Fruit fly (Drosophila melanogaster) whole organism, embryonic: ENCODE data around the gene DCTN1-p150.

Experiments
- Asciz ChIP-seq: fragments of 200-800 bp; sonication (Bioruptor generic); optimal IDR thresholded peaks from 2 replicates; lab custom pipeline; 2017; ENCODE audit warnings: missing biosample characterization, mild to moderate bottlenecking, missing genetic modification characterization, missing genetic modification reagents
- Atf6 ChIP-seq: fragments of 200-800 bp; sonication (Bioruptor generic); IDR thresholded peaks from 2 replicates; pipeline ENCODE4 v1.3.6; 2022; ENCODE audit warnings: missing biosample characterization, missing genetic modification characterization
- CG10209 ChIP-seq: fragments of 200-800 bp; sonication (Bioruptor generic); optimal IDR thresholded peaks from 3 replicates; lab custom pipeline; 2017; ENCODE audit warnings: missing biosample characterization, mild to moderate bottlenecking, missing genetic modification characterization, missing genetic modification reagents
- CG12071 ChIP-seq: fragments of 200-800 bp; sonication (Bioruptor generic); optimal IDR thresholded peaks from 3 replicates; lab custom pipeline; 2018; ENCODE audit warnings: missing biosample characterization, mild to moderate bottlenecking, missing genetic modification characterization
- CG13424 ChIP-seq: fragments of 200-800 bp; sonication (Bioruptor generic); optimal IDR thresholded peaks from 2 replicates; lab custom pipeline; 2019; ENCODE audit warnings: missing biosample characterization, mild to moderate bottlenecking, missing genetic modification characterization, moderate library complexity
- CG15011 ChIP-seq: fragments of 200-800 bp; sonication (Bioruptor generic); optimal IDR thresholded peaks from 3 replicates; lab custom pipeline; 2018; ENCODE audit warnings: missing biosample characterization, mild to moderate bottlenecking, missing genetic modification characterization
- CG1602 ChIP-seq: fragments of 200-800 bp; sonication (Bioruptor generic); optimal IDR thresholded peaks from 3 replicates; lab custom pipeline; 2016; ENCODE audit warnings: missing biosample characterization, missing genetic modification characterization
- CG17361 ChIP-seq: fragments of 200-800 bp; sonication (Bioruptor generic); IDR thresholded peaks from 3 replicates; pipeline ENCODE4 v1.3.6; 2022; ENCODE audit warnings: missing biosample characterization, missing genetic modification characterization
- CG17568 ChIP-seq: fragments of 200-800 bp; sonication (Bioruptor generic); optimal IDR thresholded peaks from 2 replicates; lab custom pipeline; 2018; ENCODE audit warnings: missing biosample characterization, mild to moderate bottlenecking, missing genetic modification characterization, moderate library complexity
- CG17802 ChIP-seq: fragments of 200-800 bp; sonication (Bioruptor generic); optimal IDR thresholded peaks from 2 replicates; lab custom pipeline; 2018; ENCODE audit warnings: missing biosample characterization, mild to moderate bottlenecking, missing genetic modification characterization, moderate library complexity
- CG3163 ChIP-seq: fragments of 200-800 bp; sonication (Bioruptor generic); optimal IDR thresholded peaks from 3 replicates; lab custom pipeline; 2016; ENCODE audit warnings: missing biosample characterization, missing genetic modification characterization
- CG32767 ChIP-seq: fragments of 200-800 bp; sonication (Bioruptor generic); IDR thresholded peaks from 2 replicates; pipeline ENCODE4 v1.3.6; 2022; ENCODE audit warnings: missing biosample characterization, missing genetic modification characterization
- CG4360 ChIP-seq: fragments of 200-800 bp; sonication (Bioruptor generic); IDR thresholded peaks from 2 replicates; pipeline ENCODE4 v1.3.6; 2022; ENCODE audit warnings: missing biosample characterization, missing genetic modification characterization
- CG43689 ChIP-seq: fragments of 200-800 bp; sonication (Bioruptor generic); IDR thresholded peaks from 2 replicates; pipeline ENCODE4 v1.3.6; 2022; ENCODE audit warnings: missing biosample characterization, missing genetic modification characterization
- CG4617 ChIP-seq: fragments of 200-800 bp; sonication (Bioruptor generic); optimal IDR thresholded peaks from 3 replicates; lab custom pipeline; 2016; ENCODE audit warnings: missing biosample characterization, missing genetic modification characterization, borderline replicate concordance
- CG4730 ChIP-seq: fragments of 200-800 bp; sonication (Bioruptor generic); IDR thresholded peaks from 2 replicates; pipeline ENCODE4 v1.3.6; 2022; ENCODE audit warnings: missing biosample characterization, missing genetic modification characterization
- CG6654 ChIP-seq: fragments of 200-800 bp; sonication (Bioruptor generic); optimal IDR thresholded peaks from 2 replicates; lab custom pipeline; 2017; ENCODE audit warnings: missing biosample characterization, mild to moderate bottlenecking, missing genetic modification characterization
- CG8290 ChIP-seq, 3 experiments: fragments of 200-800 bp; sonication (Bioruptor generic); optimal IDR thresholded peaks; 2 replicates each; lab custom pipeline; 2016 to 2019; ENCODE audit warnings: missing biosample characterization in 3 of 3, missing genetic modification characterization in 3 of 3, mild to moderate bottlenecking in 2 of 3, moderate library complexity in 1 of 3
- CG8478 ChIP-seq: fragments of >200 bp; optimal IDR thresholded peaks from 2 replicates; lab custom pipeline; 2018
- CG9215 ChIP-seq: fragments of 200-800 bp; sonication (Bioruptor generic); IDR thresholded peaks from 2 replicates; pipeline ENCODE4 v1.3.6; 2022; ENCODE audit warnings: missing biosample characterization, missing genetic modification characterization
- CG9727 ChIP-seq: fragments of 200-800 bp; sonication (Bioruptor generic); optimal IDR thresholded peaks from 3 replicates; lab custom pipeline; 2017; ENCODE audit warnings: missing biosample characterization, mild to moderate bottlenecking, missing genetic modification characterization
- D19A ChIP-seq: fragments of 200-800 bp; optimal IDR thresholded peaks from 3 replicates; lab custom pipeline; 2019; ENCODE audit warnings: missing biosample characterization, mild to moderate bottlenecking, missing genetic modification characterization, moderate library complexity
- Dp ChIP-seq: fragments of 200-800 bp; sonication (Bioruptor generic); optimal IDR thresholded peaks from 2 replicates; lab custom pipeline; 2018; ENCODE audit warnings: missing biosample characterization, mild to moderate bottlenecking, missing genetic modification characterization, moderate library complexity
- Hand ChIP-seq: fragments of 200-800 bp; sonication (Bioruptor generic); optimal IDR thresholded peaks from 2 replicates; lab custom pipeline; 2017; ENCODE audit warnings: mild to moderate bottlenecking, missing biosample characterization, missing genetic modification reagents, missing genetic modification characterization
- Hey ChIP-seq: fragments of 200-800 bp; sonication (Bioruptor generic); optimal IDR thresholded peaks from 3 replicates; lab custom pipeline; 2018; ENCODE audit warnings: missing biosample characterization, mild to moderate bottlenecking, missing genetic modification characterization
- HmgD ChIP-seq: fragments of 200-800 bp; sonication (Bioruptor generic); optimal IDR thresholded peaks from 3 replicates; lab custom pipeline; 2016; ENCODE audit warnings: missing biosample characterization, missing genetic modification characterization
- MESR4 ChIP-seq: fragments of 200-800 bp; sonication (Bioruptor generic); optimal IDR thresholded peaks from 2 replicates; lab custom pipeline; 2018; ENCODE audit warnings: missing biosample characterization, mild to moderate bottlenecking, missing genetic modification characterization, moderate library complexity
- Max ChIP-seq: fragments of 200-800 bp; sonication (Bioruptor generic); optimal IDR thresholded peaks from 2 replicates; lab custom pipeline; 2016; ENCODE audit warnings: missing biosample characterization, mild to moderate bottlenecking, missing genetic modification characterization
- NFAT ChIP-seq: fragments of 200-800 bp; sonication (Bioruptor generic); IDR thresholded peaks from 2 replicates; pipeline ENCODE4 v1.3.6; 2022; ENCODE audit warnings: missing biosample characterization, missing genetic modification characterization
- Nf-YA ChIP-seq: fragments of 200-800 bp; sonication (Bioruptor generic); IDR thresholded peaks from 2 replicates; pipeline ENCODE4 v1.3.6; 2022; ENCODE audit warnings: missing biosample characterization, missing genetic modification characterization
- Sox100B ChIP-seq: fragments of 200-800 bp; sonication (Bioruptor generic); optimal IDR thresholded peaks from 3 replicates; lab custom pipeline; 2018; ENCODE audit warnings: missing biosample characterization, mild to moderate bottlenecking, missing genetic modification characterization
- Xbp1 ChIP-seq: fragments of 200-800 bp; sonication (Bioruptor generic); optimal IDR thresholded peaks from 3 replicates; lab custom pipeline; 2016; ENCODE audit warnings: missing biosample characterization, mild to moderate bottlenecking, missing genetic modification characterization
- ase ChIP-seq: fragments of 200-800 bp; sonication (Bioruptor generic); IDR thresholded peaks from 3 replicates; pipeline ENCODE4 v1.3.6; 2022; ENCODE audit warnings: missing biosample characterization, missing genetic modification characterization
- bbx ChIP-seq: fragments of 200-800 bp; sonication (Bioruptor generic); IDR thresholded peaks from 2 replicates; pipeline ENCODE4 v1.3.6; 2022; ENCODE audit warnings: missing biosample characterization, missing genetic modification characterization; ENCODE audit not compliant: partially characterized antibody
- cas ChIP-seq: fragments of 200-800 bp; sonication (Bioruptor generic); IDR thresholded peaks from 2 replicates; pipeline ENCODE4 v1.3.6; 2022; ENCODE audit warnings: missing biosample characterization, missing genetic modification characterization
- exex ChIP-seq: fragments of 200-800 bp; sonication (Bioruptor generic); optimal IDR thresholded peaks from 4 replicates; lab custom pipeline; 2018; ENCODE audit warnings: missing biosample characterization, mild to moderate bottlenecking, missing genetic modification characterization, moderate library complexity
- gsb ChIP-seq: fragments of 200-800 bp; sonication (Bioruptor generic); IDR thresholded peaks from 2 replicates; pipeline ENCODE4 v1.3.6; 2022; ENCODE audit warnings: missing biosample characterization, missing genetic modification characterization
- nerfin-2 ChIP-seq: fragments of 200-800 bp; sonication (Bioruptor generic); IDR thresholded peaks from 2 replicates; pipeline ENCODE4 v1.3.6; 2022; ENCODE audit warnings: missing biosample characterization, missing genetic modification characterization; ENCODE audit not compliant: partially characterized antibody
- p53 ChIP-seq: fragments of 200-800 bp; sonication (Bioruptor generic); optimal IDR thresholded peaks from 2 replicates; lab custom pipeline; 2016; ENCODE audit warnings: missing biosample characterization, missing genetic modification characterization
- pan ChIP-seq, 4 experiments: fragments of >200 bp in 3 of 4; fragments of 200-800 bp in 1 of 4; sonication (Bioruptor generic) in 1 of 4; optimal IDR thresholded peaks in 3 of 4; IDR thresholded peaks in 1 of 4; 2 replicates each; pipeline versions ENCODE4 v1.3.6 to Lab custom; 2017 to 2022; ENCODE audit warnings: missing biosample characterization in 2 of 4, missing genetic modification characterization in 2 of 4, mixed read lengths in 1 of 4
- pzg ChIP-seq: fragments of 200-800 bp; sonication (Bioruptor generic); optimal IDR thresholded peaks from 3 replicates; lab custom pipeline; 2018; ENCODE audit warnings: missing biosample characterization, mild to moderate bottlenecking, missing genetic modification characterization, moderate library complexity
- sens ChIP-seq: fragments of 200-800 bp; sonication (Bioruptor generic); peaks from one replicate; lab custom pipeline; 2016; ENCODE audit warnings: missing biosample characterization, missing genetic modification characterization
- sob ChIP-seq: fragments of 200-800 bp; sonication (Bioruptor generic); IDR thresholded peaks from 2 replicates; pipeline ENCODE4 v1.3.6; 2022; ENCODE audit warnings: missing biosample characterization, missing genetic modification characterization
- ttk ChIP-seq: fragments of 200-800 bp; sonication (Bioruptor generic); IDR thresholded peaks from 2 replicates; pipeline ENCODE4 v2.1.2; 2022; ENCODE audit warnings: missing biosample characterization, missing genetic modification characterization
- unpg ChIP-seq: fragments of 200-800 bp; sonication (Bioruptor generic); optimal IDR thresholded peaks from 3 replicates; lab custom pipeline; 2018; ENCODE audit warnings: missing biosample characterization, mild to moderate bottlenecking, missing genetic modification characterization, moderate library complexity
- wdn ChIP-seq: fragments of 200-800 bp; sonication (Bioruptor generic); IDR thresholded peaks from 2 replicates; pipeline ENCODE4 v1.3.6; 2022; ENCODE audit warnings: missing biosample characterization, missing genetic modification characterization
- z ChIP-seq: fragments of 200-800 bp; sonication (Bioruptor generic); IDR thresholded peaks from 3 replicates; pipeline ENCODE4 v1.3.6; 2022; ENCODE audit warnings: missing biosample characterization, missing genetic modification characterization
- zen ChIP-seq: fragments of 200-800 bp; sonication (Bioruptor generic); optimal IDR thresholded peaks from 3 replicates; lab custom pipeline; 2018; ENCODE audit warnings: missing biosample characterization, mild to moderate bottlenecking, missing genetic modification characterization, moderate library complexity

Gene DCTN1-p150

dm6 chr3L:13938470-13939150, 9.4 kb downstream of the DCTN1-p150 start (continued):
- TF ChIP-seq z (GFP tag; lab: Robert Waterston, UW): no peak
- TF ChIP-seq exex: peak; percentile 73
- peak; percentile 87 for TF ChIP-seq Max (GFP tag; lab: Kevin White, UChicago)
- peak; percentile 83 for TF ChIP-seq Asciz
- TF ChIP-seq Hey: peak; percentile 36
- peak; percentile 93 for TF ChIP-seq CG13424 (tag; lab: Kevin White, UChicago)
- TF ChIP-seq Hand (GFP tag; lab: Kevin White, UChicago): peak; percentile 87
- TF ChIP-seq NFAT: peak; percentile 40
- TF ChIP-seq sob (GFP tag; lab: Robert Waterston, UW): peak; percentile 49; the same call in 1 of the 2 replicates
- TF ChIP-seq CG6654 (GFP tag; lab: Kevin White, UChicago): peak; percentile 71
- TF ChIP-seq p53 (GFP tag; lab: Kevin White, UChicago): peak; percentile 64
- peak; percentile 48 for TF ChIP-seq zen (tag; lab: Kevin White, UChicago)
- peak; percentile 89 for TF ChIP-seq CG15011 (GFP tag; lab: Kevin White, UChicago)
- TF ChIP-seq CG3163 (GFP tag; lab: Kevin White, UChicago): peak; percentile 97
- TF ChIP-seq CG17568 (GFP tag; lab: Kevin White, UChicago): peak; percentile 83
- no peak for TF ChIP-seq MESR4 (GFP tag; lab: Kevin White, UChicago)
- peak; percentile 91 for TF ChIP-seq CG10209 (GFP tag; lab: Kevin White, UChicago)
- peak; percentile 66 for TF ChIP-seq unpg (GFP tag; lab: Kevin White, UChicago)
- no peak for TF ChIP-seq nerfin-2 (GFP tag; lab: Robert Waterston, UW)
- no peak for TF ChIP-seq pzg (GFP tag; lab: Kevin White, UChicago)
- peak; percentile 63 for TF ChIP-seq CG4617
- TF ChIP-seq ase (GFP tag; lab: Robert Waterston, UW): peak; percentile 63; the same call in 2 of the 3 replicates
- peak; percentile 57; the same call in 1 of the 2 replicates for TF ChIP-seq CG4730 (GFP tag; lab: Robert Waterston, UW)
- TF ChIP-seq CG17361 (GFP tag; lab: Robert Waterston, UW): peak; percentile 97
- TF ChIP-seq D19A: peak; percentile 82
- peak; percentile 90 for TF ChIP-seq Xbp1
- peak; percentile 50; the same call in 1 of the 2 replicates for TF ChIP-seq wdn (GFP tag; lab: Robert Waterston, UW)
- TF ChIP-seq CG43689 (GFP tag; lab: Robert Waterston, UW): peak; percentile 11; the same call in 1 of the 2 replicates
- no peak; the same call in 1 of the 2 replicates for TF ChIP-seq bbx
- no peak for TF ChIP-seq CG8478 (lab: Kevin White, UChicago)
- no peak for TF ChIP-seq Dp (GFP tag; lab: Kevin White, UChicago)
- TF ChIP-seq gsb (GFP tag; lab: Robert Waterston, UW): peak; percentile 46; the same call in 1 of the 2 replicates
- TF ChIP-seq CG32767 (GFP tag; lab: Robert Waterston, UW): peak; percentile 66
- TF ChIP-seq CG9727 (GFP tag; lab: Kevin White, UChicago): peak; percentile 90
- peak; percentile 87 for TF ChIP-seq CG1602 (GFP tag; lab: Kevin White, UChicago)
- TF ChIP-seq Sox100B (GFP tag; lab: Kevin White, UChicago): peak; percentile 96
- TF ChIP-seq ttk: peak; percentile 58
- TF ChIP-seq CG12071 (GFP tag; lab: Kevin White, UChicago): peak; percentile 75
- TF ChIP-seq pan (optimal IDR thresholded peaks at IDR 0.05; lab: Kevin White, UChicago): no peak
- TF ChIP-seq pan (GFP tag; optimal IDR thresholded peaks at IDR 0.05 in 1 of 2, IDR thresholded peaks at IDR 0.05 in 1 of 2): peak in 1 of 2 experiments; percentile 63
- TF ChIP-seq CG8290 (GFP tag; optimal IDR thresholded peaks at IDR 0.05; lab: Kevin White, UChicago): peak; percentile 57
- peak; percentile 69 to 75 for TF ChIP-seq CG8290 (tag; optimal IDR thresholded peaks at IDR 0.05; lab: Kevin White, UChicago)
- no peak for TF ChIP-seq CG4360 (GFP tag; lab: Robert Waterston, UW)
- TF ChIP-seq HmgD (GFP tag; lab: Kevin White, UChicago): peak; percentile 58
- TF ChIP-seq CG17802 (tag; lab: Kevin White, UChicago): peak; percentile 36
- peak; percentile 99 for TF ChIP-seq sens (GFP tag; lab: Kevin White, UChicago)
- TF ChIP-seq CG9215 (GFP tag; lab: Robert Waterston, UW): peak; percentile 76
- peak; percentile 12 for TF ChIP-seq cas (GFP tag; lab: Robert Waterston, UW)
- peak; percentile 21; the same call in 1 of the 2 replicates for TF ChIP-seq Nf-YA (GFP tag; lab: Robert Waterston, UW)
- TF ChIP-seq Atf6 (GFP tag; lab: Robert Waterston, UW): peak; percentile 65; the same call in 1 of the 2 replicates
